Worm (Caenorhabditis elegans) whole organism, L4/young adult: ENCODE data around the gene srd-21.

Source experiments
- W03F9.2 ChIP-seq: fragments of 150-350 bp; optimal IDR thresholded peaks from 2 replicates; lab custom pipeline; 2014; ENCODE audit warnings: missing biosample characterization, missing genetic modification characterization
- dao-5 ChIP-seq: sonication (generic microtip); optimal IDR thresholded peaks from 2 replicates; lab custom pipeline; 2016; ENCODE audit warnings: missing genotype, missing genetic modification characterization, moderate library complexity, missing compliant biosample characterization
- him-1 ChIP-seq: sonication (generic microtip); optimal IDR thresholded peaks from 2 replicates; lab custom pipeline; 2016; ENCODE audit warnings: missing genotype, missing genetic modification reagents, missing genetic modification characterization, missing compliant biosample characterization

ce11 chrV:16589488-16589887, 40.2 kb upstream of the srd-21 start:
- no peak for TF ChIP-seq W03F9.2 (tag; lab: Kevin White, UChicago)
- no peak for TF ChIP-seq him-1
- no peak for TF ChIP-seq dao-5
